Fruit fly (Drosophila melanogaster) whole organism, embryonic: ENCODE data around the gene sphe.

Source experiments
- Antp ChIP-seq: fragments of 200-800 bp; sonication (Bioruptor generic); optimal IDR thresholded peaks from 3 replicates; lab custom pipeline; 2016; ENCODE audit warnings: missing biosample characterization, missing genetic modification characterization
- BtbVII ChIP-seq: fragments of 200-800 bp; sonication (Bioruptor generic); optimal IDR thresholded peaks from 3 replicates; lab custom pipeline; 2017; ENCODE audit warnings: missing biosample characterization, mild to moderate bottlenecking, missing genetic modification characterization
- CG11456 ChIP-seq: fragments of 200-800 bp; sonication (Bioruptor generic); IDR thresholded peaks from 3 replicates; pipeline ENCODE4 v1.3.6; 2022; ENCODE audit warnings: missing biosample characterization, missing genetic modification characterization
- CG14710 ChIP-seq: fragments of 200-800 bp; sonication (Bioruptor generic); optimal IDR thresholded peaks from 3 replicates; lab custom pipeline; 2019; ENCODE audit warnings: missing biosample characterization, mild to moderate bottlenecking, missing genetic modification characterization, moderate library complexity
- CG1647 ChIP-seq: fragments of 200-800 bp; sonication (Bioruptor generic); optimal IDR thresholded peaks from 3 replicates; lab custom pipeline; 2016; ENCODE audit warnings: missing biosample characterization, missing genetic modification characterization
- CG17361 ChIP-seq: fragments of 200-800 bp; sonication (Bioruptor generic); IDR thresholded peaks from 3 replicates; pipeline ENCODE4 v1.3.6; 2022; ENCODE audit warnings: missing biosample characterization, missing genetic modification characterization
- CG32767 ChIP-seq: fragments of 200-800 bp; sonication (Bioruptor generic); IDR thresholded peaks from 2 replicates; pipeline ENCODE4 v1.3.6; 2022; ENCODE audit warnings: missing biosample characterization, missing genetic modification characterization
- CG3281 ChIP-seq: fragments of 200-800 bp; sonication (Bioruptor generic); optimal IDR thresholded peaks from 3 replicates; lab custom pipeline; 2017; ENCODE audit warnings: missing biosample characterization, mild to moderate bottlenecking, missing genetic modification characterization
- CG4282 ChIP-seq: fragments of 200-800 bp; sonication (Bioruptor generic); optimal IDR thresholded peaks from 2 replicates; lab custom pipeline; 2016; ENCODE audit warnings: missing biosample characterization, missing genetic modification characterization
- CG4328 ChIP-seq: fragments of 200-800 bp; sonication (Bioruptor generic); optimal IDR thresholded peaks from 3 replicates; lab custom pipeline; 2017; ENCODE audit warnings: missing biosample characterization, missing genetic modification reagents, missing genetic modification characterization
- CG4730 ChIP-seq: fragments of 200-800 bp; sonication (Bioruptor generic); IDR thresholded peaks from 2 replicates; pipeline ENCODE4 v1.3.6; 2022; ENCODE audit warnings: missing biosample characterization, missing genetic modification characterization
- CG5245 ChIP-seq: fragments of 200-800 bp; sonication (Bioruptor generic); optimal IDR thresholded peaks from 3 replicates; lab custom pipeline; 2016; ENCODE audit warnings: missing biosample characterization, missing genetic modification characterization
- CG6175 ChIP-seq: fragments of 200-800 bp; sonication (Bioruptor generic); IDR thresholded peaks from 3 replicates; pipeline ENCODE4 v1.3.6; 2022; ENCODE audit warnings: missing biosample characterization, missing genetic modification characterization
- CG8944 ChIP-seq: fragments of 200-800 bp; sonication (Bioruptor generic); optimal IDR thresholded peaks from 3 replicates; lab custom pipeline; 2016; ENCODE audit warnings: missing biosample characterization, missing genetic modification characterization
- CG9609 ChIP-seq: fragments of 200-800 bp; sonication (Bioruptor generic); optimal IDR thresholded peaks from 3 replicates; lab custom pipeline; 2016; ENCODE audit warnings: missing biosample characterization, missing genetic modification characterization
- CG9727 ChIP-seq: fragments of 200-800 bp; sonication (Bioruptor generic); optimal IDR thresholded peaks from 3 replicates; lab custom pipeline; 2017; ENCODE audit warnings: missing biosample characterization, mild to moderate bottlenecking, missing genetic modification characterization
- CG9797 ChIP-seq: fragments of 200-800 bp; sonication (Bioruptor generic); optimal IDR thresholded peaks from 3 replicates; lab custom pipeline; 2018; ENCODE audit warnings: missing biosample characterization, mild to moderate bottlenecking, missing genetic modification characterization
- D ChIP-seq, 2 experiments: fragments of 200-800 bp in 1 of 2; fragments of >200 bp in 1 of 2; sonication (Bioruptor generic) in 1 of 2; optimal IDR thresholded peaks; 2 replicates in 1 of 2; 3 replicates in 1 of 2; lab custom pipeline; 2017; ENCODE audit warnings: mild to moderate bottlenecking in 1 of 2, missing biosample characterization in 1 of 2, missing genetic modification characterization in 1 of 2, missing genetic modification reagents in 1 of 2
- D19A ChIP-seq: fragments of 200-800 bp; optimal IDR thresholded peaks from 3 replicates; lab custom pipeline; 2019; ENCODE audit warnings: missing biosample characterization, mild to moderate bottlenecking, missing genetic modification characterization, moderate library complexity
- Dref ChIP-seq: fragments of 200-800 bp; sonication (Bioruptor generic); IDR thresholded peaks from 2 replicates; pipeline ENCODE4 v1.3.6; 2022; ENCODE audit warnings: missing biosample characterization, missing genetic modification characterization
- E2f2 ChIP-seq: fragments of 200-800 bp; sonication (Bioruptor generic); IDR thresholded peaks from 2 replicates; pipeline ENCODE4 v1.3.6; 2022; ENCODE audit warnings: missing biosample characterization, missing genetic modification characterization
- Fer1 ChIP-seq: fragments of 200-800 bp; sonication (Bioruptor generic); optimal IDR thresholded peaks from 2 replicates; lab custom pipeline; 2017; ENCODE audit warnings: missing biosample characterization, mild to moderate bottlenecking, missing genetic modification characterization
- HLH54F ChIP-seq: fragments of 200-800 bp; sonication (Bioruptor generic); optimal IDR thresholded peaks from 3 replicates; lab custom pipeline; 2016; ENCODE audit warnings: missing biosample characterization, missing genetic modification characterization
- Med ChIP-seq: fragments of 200-800 bp; sonication (Bioruptor generic); peaks from one replicate; lab custom pipeline; 2016; ENCODE audit warnings: missing biosample characterization, missing genetic modification characterization, mild to moderate bottlenecking, inconsistent platforms, moderate library complexity
- Nf-YB ChIP-seq: fragments of 200-800 bp; sonication (Bioruptor generic); optimal IDR thresholded peaks from 3 replicates; lab custom pipeline; 2019; ENCODE audit warnings: missing biosample characterization, mild to moderate bottlenecking, missing genetic modification characterization, moderate library complexity
- NfI ChIP-seq: fragments of 200-800 bp; sonication (Bioruptor generic); optimal IDR thresholded peaks from 3 replicates; lab custom pipeline; 2018; ENCODE audit warnings: missing biosample characterization, mild to moderate bottlenecking, missing genetic modification characterization, moderate library complexity
- Rfx ChIP-seq: fragments of 200-800 bp; sonication (Bioruptor generic); IDR thresholded peaks from 2 replicates; pipeline ENCODE4 v1.3.6; 2022; ENCODE audit warnings: missing biosample characterization, missing genetic modification characterization
- Trl ChIP-seq, 3 experiments: fragments of >200 bp in 2 of 3; fragments of 200-800 bp in 1 of 3; sonication (Bioruptor generic) in 1 of 3; optimal IDR thresholded peaks; 2 replicates in 1 of 3; 3 replicates in 2 of 3; lab custom pipeline; 2016 to 2017; ENCODE audit warnings: missing biosample characterization in 1 of 3, missing genetic modification characterization in 1 of 3
- YL-1 ChIP-seq: fragments of 200-800 bp; sonication (Bioruptor generic); optimal IDR thresholded peaks from 3 replicates; lab custom pipeline; 2017; ENCODE audit warnings: missing biosample characterization, mild to moderate bottlenecking, missing genetic modification characterization
- ara ChIP-seq: fragments of 200-800 bp; sonication (Bioruptor generic); IDR thresholded peaks from 2 replicates; pipeline ENCODE4 v1.3.6; 2022; ENCODE audit warnings: missing biosample characterization, missing genetic modification characterization
- bsh ChIP-seq, 2 experiments: fragments of 200-800 bp; sonication (Bioruptor generic); optimal IDR thresholded peaks; 2 replicates each; lab custom pipeline; 2017 to 2018; ENCODE audit warnings: mild to moderate bottlenecking in 2 of 2, missing biosample characterization in 2 of 2, missing genetic modification characterization in 2 of 2, moderate library complexity in 1 of 2
- chinmo ChIP-seq: fragments of 200-800 bp; sonication (Bioruptor generic); IDR thresholded peaks from 4 replicates; pipeline ENCODE4 v1.3.6; 2022; ENCODE audit warnings: missing biosample characterization, missing genetic modification characterization; ENCODE audit not compliant: partially characterized antibody
- crol ChIP-seq: fragments of 200-800 bp; sonication (Bioruptor generic); IDR thresholded peaks from 2 replicates; pipeline ENCODE4 v1.3.6; 2022; ENCODE audit warnings: missing biosample characterization, missing genetic modification characterization
- dmrt11E ChIP-seq: fragments of 200-800 bp; sonication (Bioruptor generic); optimal IDR thresholded peaks from 3 replicates; lab custom pipeline; 2018; ENCODE audit warnings: missing biosample characterization, mild to moderate bottlenecking, missing genetic modification characterization, moderate library complexity
- en ChIP-seq: fragments of 200-800 bp; sonication (Bioruptor generic); optimal IDR thresholded peaks from 2 replicates; lab custom pipeline; 2016; ENCODE audit warnings: missing biosample characterization, missing genetic modification characterization
- ewg ChIP-seq: fragments of 200-800 bp; sonication (Bioruptor generic); optimal IDR thresholded peaks from 3 replicates; lab custom pipeline; 2017; ENCODE audit warnings: mild to moderate bottlenecking, missing biosample characterization, missing genetic modification reagents, missing genetic modification characterization
- grn ChIP-seq: fragments of 200-800 bp; sonication (Bioruptor generic); optimal IDR thresholded peaks from 3 replicates; lab custom pipeline; 2017; ENCODE audit warnings: missing biosample characterization, missing genetic modification characterization
- h ChIP-seq: fragments of >200 bp; optimal IDR thresholded peaks from 2 replicates; lab custom pipeline; 2017
- lbe ChIP-seq: fragments of 200-800 bp; sonication (Bioruptor generic); optimal IDR thresholded peaks from 2 replicates; lab custom pipeline; 2016; ENCODE audit warnings: missing biosample characterization, mild to moderate bottlenecking, missing genetic modification characterization
- lilli ChIP-seq: fragments of 200-800 bp; sonication (Bioruptor generic); optimal IDR thresholded peaks from 3 replicates; lab custom pipeline; 2016; ENCODE audit warnings: missing biosample characterization, missing genetic modification characterization
- lola ChIP-seq, 3 experiments: fragments of >200 bp in 2 of 3; fragments of 200-800 bp in 1 of 3; sonication (Bioruptor generic) in 1 of 3; optimal IDR thresholded peaks; 2 replicates each; lab custom pipeline; 2017 to 2019; ENCODE audit warnings: missing biosample characterization in 3 of 3, missing genetic modification characterization in 3 of 3, mild to moderate bottlenecking in 1 of 3, moderate library complexity in 1 of 3
- nerfin-1 ChIP-seq: fragments of 200-800 bp; sonication (Bioruptor generic); optimal IDR thresholded peaks from 3 replicates; lab custom pipeline; 2019; ENCODE audit warnings: missing biosample characterization, mild to moderate bottlenecking, missing genetic modification characterization, moderate library complexity
- pros ChIP-seq: fragments of 200-800 bp; sonication (Bioruptor generic); optimal IDR thresholded peaks from 3 replicates; lab custom pipeline; 2019; ENCODE audit warnings: missing biosample characterization, mild to moderate bottlenecking, missing genetic modification characterization, moderate library complexity
- sd ChIP-seq: fragments of 200-800 bp; sonication (Bioruptor generic); optimal IDR thresholded peaks from 3 replicates; lab custom pipeline; 2018; ENCODE audit warnings: missing biosample characterization, mild to moderate bottlenecking, missing genetic modification characterization, moderate library complexity
- sr ChIP-seq: fragments of 200-800 bp; sonication (Bioruptor generic); IDR thresholded peaks from 3 replicates; pipeline ENCODE4 v1.3.6; 2022; ENCODE audit warnings: missing biosample characterization, missing genetic modification characterization
- yki ChIP-seq: fragments of >200 bp; optimal IDR thresholded peaks from 3 replicates; lab custom pipeline; 2018
- z ChIP-seq: fragments of 200-800 bp; sonication (Bioruptor generic); IDR thresholded peaks from 3 replicates; pipeline ENCODE4 v1.3.6; 2022; ENCODE audit warnings: missing biosample characterization, missing genetic modification characterization

The sphe gene

dm6 chrX:16689339-16689738 is 12.4 kb downstream of the sphe start:
- TF ChIP-seq grn (peak; percentile 34), sr (GFP tag; lab: Robert Waterston, UW) (peak; percentile 90), HLH54F (GFP tag; lab: Kevin White, UChicago) (no peak)

dm6 chrX:16688106-16688459 is 13.7 kb downstream of the sphe start:
- TF ChIP-seq CG1647 (GFP tag; lab: Kevin White, UChicago) (no peak), chinmo (GFP tag; lab: Robert Waterston, UW) (no peak), E2f2 (GFP tag; lab: Robert Waterston, UW) (0 out of 2 replicates have a peak, but pooled peaks have one; percentile 9), YL-1 (GFP tag; lab: Kevin White, UChicago) (no peak), pros (peak; percentile 74), Med (GFP tag; lab: Kevin White, UChicago) (peak; percentile 31), Dref (0 out of 2 replicates have a peak, but pooled peaks have one; percentile 31), sd (tag; lab: Kevin White, UChicago) (no peak), crol (GFP tag; lab: Robert Waterston, UW) (no peak), CG14710 (peak; percentile 32), z (GFP tag; lab: Robert Waterston, UW) (peak; percentile 60; the same call in 2 of the 3 replicates), CG3281 (GFP tag; lab: Kevin White, UChicago) (no peak)

- TF ChIP-seq CG32767 (GFP tag; lab: Robert Waterston, UW), result no peak; the same call in 1 of the 2 replicates
- no peak for TF ChIP-seq BtbVII (GFP tag; lab: Kevin White, UChicago)
- no peak for TF ChIP-seq dmrt11E (tag; lab: Kevin White, UChicago)
- TF ChIP-seq nerfin-1, result no peak
- no peak for TF ChIP-seq CG4730 (GFP tag; lab: Robert Waterston, UW)
- no peak for TF ChIP-seq Antp (GFP tag; lab: Kevin White, UChicago)
- no peak for TF ChIP-seq ara (GFP tag; lab: Robert Waterston, UW)
- peak; percentile 15 for TF ChIP-seq CG9727 (GFP tag; lab: Kevin White, UChicago)
- TF ChIP-seq yki (lab: Kevin White, UChicago), result no peak
- no peak for TF ChIP-seq CG11456 (GFP tag; lab: Robert Waterston, UW)
- TF ChIP-seq D (optimal IDR thresholded peaks at IDR 0.05; lab: Kevin White, UChicago), result no peak
- TF ChIP-seq D (GFP tag; optimal IDR thresholded peaks at IDR 0.05; lab: Kevin White, UChicago), result no peak
- TF ChIP-seq D19A, result peak; percentile 9
- no peak for TF ChIP-seq Nf-YB (GFP tag; lab: Kevin White, UChicago)
- TF ChIP-seq ewg (GFP tag; lab: Kevin White, UChicago), result peak; percentile 80
- TF ChIP-seq CG6175, result no peak
- 0 out of 3 replicates have a peak, but pooled peaks have one; percentile 29 for TF ChIP-seq CG17361 (GFP tag; lab: Robert Waterston, UW)
- no peak for TF ChIP-seq en (GFP tag; lab: Kevin White, UChicago)
- no peak for TF ChIP-seq lilli (GFP tag; lab: Kevin White, UChicago)
- TF ChIP-seq Rfx (GFP tag; lab: Robert Waterston, UW), result no peak
- TF ChIP-seq bsh (GFP tag; optimal IDR thresholded peaks at IDR 0.05; lab: Kevin White, UChicago), result no peak
- no peak for TF ChIP-seq h (lab: Kevin White, UChicago)
- TF ChIP-seq CG4328 (GFP tag; lab: Kevin White, UChicago), result no peak
- TF ChIP-seq CG4282 (GFP tag; lab: Kevin White, UChicago), result no peak
- TF ChIP-seq Trl (optimal IDR thresholded peaks at IDR 0.05; lab: Kevin White, UChicago), result peak; percentile 56 to 79
- no peak for TF ChIP-seq Trl (GFP tag; optimal IDR thresholded peaks at IDR 0.05; lab: Kevin White, UChicago)
- no peak for TF ChIP-seq CG9797 (GFP tag; lab: Kevin White, UChicago)
- TF ChIP-seq lbe (GFP tag; lab: Kevin White, UChicago), result no peak
- no peak for TF ChIP-seq CG8944
- no peak for TF ChIP-seq CG9609 (GFP tag; lab: Kevin White, UChicago)
- peak; percentile 33 for TF ChIP-seq Fer1 (GFP tag; lab: Kevin White, UChicago)
- no peak for TF ChIP-seq lola (GFP tag; optimal IDR thresholded peaks at IDR 0.05; lab: Kevin White, UChicago)
- no peak for TF ChIP-seq CG5245 (GFP tag; lab: Kevin White, UChicago)
- no peak for TF ChIP-seq NfI (GFP tag; lab: Kevin White, UChicago)
Measured at dm6 chrX:16687400-16688105, 14.2 kb downstream of the sphe start.
